Worm (Caenorhabditis elegans) whole organism, midembryonic: ENCODE data around the gene klp-12.
A peak's percentile ranks its signal among the peaks of the same experiment; 100 is the strongest.

Source experiments
- T22C8.4 ChIP-seq: fragments of 200-800 bp; sonication (Bioruptor generic); IDR thresholded peaks from 2 replicates; pipeline ENCODE4 v1.3.6; 2022; ENCODE audit warnings: missing genetic modification characterization, missing compliant biosample characterization
- cog-1 ChIP-seq: sonication (generic microtip); optimal IDR thresholded peaks from 2 replicates; lab custom pipeline; 2016; ENCODE audit warnings: missing genetic modification characterization, missing compliant biosample characterization
- flt-1 ChIP-seq: fragments of 200-800 bp; sonication (Bioruptor generic); IDR thresholded peaks from 2 replicates; pipeline ENCODE4 v1.3.6; 2022; ENCODE audit warnings: missing genetic modification characterization, missing compliant biosample characterization
- klf-2 ChIP-seq: fragments of 200-800 bp; sonication (Bioruptor generic); conservative IDR thresholded peaks from 2 replicates; pipeline ENCODE4 v1.3.6; 2022; ENCODE audit warnings: missing genetic modification reagents, missing genetic modification characterization, missing compliant biosample characterization
- med-1 ChIP-seq: sonication (generic microtip); optimal IDR thresholded peaks from 2 replicates; lab custom pipeline; 2017; ENCODE audit warnings: missing genetic modification characterization, mild to moderate bottlenecking, missing compliant biosample characterization, antibody characterized with exemption, missing genetic modification reagents; ENCODE audit not compliant: insufficient read depth
- ref-1 ChIP-seq: fragments of 200-800 bp; sonication (Bioruptor generic); conservative IDR thresholded peaks from 2 replicates; pipeline ENCODE4 v1.3.6; 2022; ENCODE audit warnings: missing genetic modification reagents, missing genetic modification characterization, missing compliant biosample characterization
- tab-1 ChIP-seq: fragments of 200-800 bp; sonication (Bioruptor generic); IDR thresholded peaks from 2 replicates; pipeline ENCODE4 v1.3.6; 2022; ENCODE audit warnings: missing genetic modification characterization, missing compliant biosample characterization
- ztf-23 ChIP-seq: fragments of 200-800 bp; sonication (Bioruptor generic); IDR thresholded peaks from 2 replicates; pipeline ENCODE4 v1.3.6; 2022; ENCODE audit warnings: missing genetic modification reagents, missing genetic modification characterization, missing compliant biosample characterization
- ztf-29 ChIP-seq: fragments of 200-800 bp; sonication (Bioruptor generic); IDR thresholded peaks from 2 replicates; pipeline ENCODE4 v1.3.6; 2022; ENCODE audit warnings: missing genetic modification reagents, missing genetic modification characterization, missing compliant biosample characterization

The klp-12 gene

DNA sequence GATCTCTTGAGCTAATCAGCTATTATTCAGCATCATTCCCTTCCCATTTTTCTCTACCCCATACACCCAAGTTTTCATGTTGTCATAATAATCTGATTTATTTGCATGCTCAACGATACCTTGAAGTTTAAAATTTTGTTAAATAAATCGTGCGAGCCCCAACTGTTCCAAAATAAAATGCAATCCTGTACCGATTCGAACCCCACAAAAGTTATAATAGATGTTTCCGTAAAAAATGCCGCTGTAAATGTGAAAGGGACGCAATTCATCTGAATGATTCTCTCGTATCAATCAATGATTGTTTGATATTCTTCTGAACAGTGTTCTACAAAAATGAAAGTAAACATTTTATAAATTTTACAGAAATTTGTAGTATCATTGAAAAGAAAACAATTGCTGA, 17.8 kb upstream of the klp-12 start:
- TF ChIP-seq tab-1 (GFP tag; lab: Robert Waterston, UW), result no peak
- TF ChIP-seq T22C8.4, result no peak
- TF ChIP-seq klf-2 (GFP tag; lab: Robert Waterston, UW), result no peak
- TF ChIP-seq ztf-29 (GFP tag; lab: Robert Waterston, UW), result no peak
- TF ChIP-seq ref-1 (GFP tag; lab: Robert Waterston, UW), result no peak
- no peak for TF ChIP-seq cog-1 (tag; lab: Kevin White, UChicago)
- no peak for TF ChIP-seq ztf-23 (GFP tag; lab: Robert Waterston, UW)
- TF ChIP-seq flt-1 (GFP tag; lab: Robert Waterston, UW), result no peak
- TF ChIP-seq med-1 (GFP tag; lab: Kevin White, UChicago), result no peak

- TF ChIP-seq ztf-23 (GFP tag; lab: Robert Waterston, UW) (no peak), flt-1 (GFP tag; lab: Robert Waterston, UW) (no peak), klf-2 (GFP tag; lab: Robert Waterston, UW) (no peak), ztf-29 (GFP tag; lab: Robert Waterston, UW) (no peak), med-1 (GFP tag; lab: Kevin White, UChicago) (no peak), T22C8.4 (no peak), cog-1 (tag; lab: Kevin White, UChicago) (no peak), ref-1 (GFP tag; lab: Robert Waterston, UW) (no peak), tab-1 (GFP tag; lab: Robert Waterston, UW) (no peak)
Measured at ce11 chrIV:11375713-11376112, 16.0 kb upstream of the klp-12 start.

- no peak for TF ChIP-seq ztf-23 (GFP tag; lab: Robert Waterston, UW)
- TF ChIP-seq klf-2 (GFP tag; lab: Robert Waterston, UW), result no peak
- no peak for TF ChIP-seq tab-1 (GFP tag; lab: Robert Waterston, UW)
- no peak for TF ChIP-seq ztf-29 (GFP tag; lab: Robert Waterston, UW)
- TF ChIP-seq flt-1 (GFP tag; lab: Robert Waterston, UW), result no peak
- TF ChIP-seq T22C8.4, result no peak
- no peak for TF ChIP-seq cog-1 (tag; lab: Kevin White, UChicago)
- TF ChIP-seq ref-1 (GFP tag; lab: Robert Waterston, UW), result no peak
- TF ChIP-seq med-1 (GFP tag; lab: Kevin White, UChicago), result no peak
Measured at ce11 chrIV:11372366-11372997, 12.8 kb upstream of the klp-12 start, which contains the start of gene cbd-1. TSS of gene cbd-1 (plus strand) at chrIV:11372991.

DNA sequence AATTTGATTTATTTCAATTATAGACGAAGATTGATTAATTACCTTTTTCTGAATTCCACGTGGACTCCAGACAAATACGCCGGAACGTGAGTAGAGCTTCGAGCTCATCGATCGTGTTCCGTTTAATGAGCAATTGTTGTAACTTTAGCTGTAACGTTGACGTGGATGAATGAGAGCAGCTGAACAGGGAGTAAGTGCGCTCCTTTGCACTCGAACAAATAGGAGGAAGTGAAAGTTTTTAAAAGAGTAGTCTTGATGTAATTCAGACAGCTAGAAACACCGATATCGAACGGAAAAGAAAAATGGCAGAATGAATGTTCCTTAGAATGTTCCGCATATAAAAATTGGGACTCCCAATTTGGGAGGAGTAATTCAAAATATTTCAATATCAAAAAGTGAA, 12.0 kb upstream of the klp-12 start, which contains the start of gene sec-31:
Gene sec-31 (minus strand): TSS at position 148 of the 400 bp plus-strand sequence.
- TF ChIP-seq flt-1 (GFP tag; lab: Robert Waterston, UW), result no peak
- TF ChIP-seq ztf-29 (GFP tag; lab: Robert Waterston, UW), result no peak
- no peak for TF ChIP-seq cog-1 (tag; lab: Kevin White, UChicago)
- TF ChIP-seq T22C8.4, result no peak
- no peak for TF ChIP-seq ztf-23 (GFP tag; lab: Robert Waterston, UW)

ce11 chrIV:11363806-11364562, 4.3 kb upstream of the klp-12 start:
- TF ChIP-seq ztf-29 (GFP tag; lab: Robert Waterston, UW) (peak; percentile 57; the same call in 1 of the 2 replicates), flt-1 (GFP tag; lab: Robert Waterston, UW) (no peak)

ce11 chrIV:11361409-11361808, 1.7 kb upstream of the klp-12 start, which contains the start of gene T01G1.4:
TSS of gene T01G1.4 (minus strand) at chrIV:11361509.
- TF ChIP-seq tab-1 (GFP tag; lab: Robert Waterston, UW) (no peak), ref-1 (GFP tag; lab: Robert Waterston, UW) (no peak), T22C8.4 (no peak), cog-1 (tag; lab: Kevin White, UChicago) (no peak), med-1 (GFP tag; lab: Kevin White, UChicago) (no peak)

DNA sequence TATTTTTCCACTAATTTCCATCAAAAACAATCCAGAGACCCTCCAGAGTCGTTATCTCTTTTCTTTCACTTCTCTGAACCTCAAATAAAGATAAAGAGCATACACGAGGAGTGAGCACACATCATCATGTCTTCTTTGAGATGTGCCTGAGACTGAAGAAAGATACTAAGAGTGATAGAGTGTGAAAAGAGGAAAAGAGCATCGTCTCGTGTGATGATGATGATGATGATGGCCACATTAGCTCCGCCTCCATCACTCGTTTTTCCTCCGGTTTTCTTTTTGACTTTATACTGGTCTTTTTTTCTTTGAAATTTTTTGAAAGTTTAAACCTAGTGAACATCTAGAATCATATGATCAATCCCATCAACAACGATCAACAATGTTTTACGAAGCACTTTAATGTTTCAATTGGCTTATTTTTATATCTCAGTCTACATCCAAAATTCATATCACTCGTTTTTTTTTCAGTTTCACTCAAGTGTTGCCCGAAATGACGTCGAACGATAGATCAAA, 5.7 kb downstream of the klp-12 start, which contains the start of gene T01G1.2:
Gene T01G1.2 (plus strand): TSS at position 463 of the 513 bp plus-strand sequence.
- no peak for TF ChIP-seq ref-1 (GFP tag; lab: Robert Waterston, UW)
- no peak for TF ChIP-seq klf-2 (GFP tag; lab: Robert Waterston, UW)
- no peak for TF ChIP-seq ztf-29 (GFP tag; lab: Robert Waterston, UW)
- no peak for TF ChIP-seq ztf-23 (GFP tag; lab: Robert Waterston, UW)
- no peak for TF ChIP-seq flt-1 (GFP tag; lab: Robert Waterston, UW)
- no peak for TF ChIP-seq T22C8.4
- no peak for TF ChIP-seq med-1 (GFP tag; lab: Kevin White, UChicago)
- no peak for TF ChIP-seq cog-1 (tag; lab: Kevin White, UChicago)
- no peak for TF ChIP-seq tab-1 (GFP tag; lab: Robert Waterston, UW)

DNA sequence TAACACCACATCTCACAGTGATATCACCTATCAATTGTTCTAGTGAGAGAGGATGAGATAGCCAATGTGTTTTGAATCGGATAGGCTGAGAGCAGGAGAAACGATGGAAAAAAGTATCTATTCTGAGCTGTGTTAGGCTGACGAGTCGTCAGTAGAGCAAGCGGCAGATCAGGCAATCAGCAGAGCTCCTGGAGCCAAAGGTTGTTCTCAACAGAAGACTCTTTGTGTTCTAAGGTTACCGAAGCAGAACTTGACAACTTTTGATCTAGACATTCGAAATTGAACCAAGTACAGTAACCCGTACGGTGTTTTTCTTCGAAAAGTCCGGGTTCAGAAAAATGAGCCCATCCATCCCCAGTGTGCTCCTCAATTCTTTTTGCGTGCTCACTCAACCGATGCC, 6.9 kb downstream of the klp-12 start:
- TF ChIP-seq ztf-29 (GFP tag; lab: Robert Waterston, UW) (no peak), flt-1 (GFP tag; lab: Robert Waterston, UW) (no peak), klf-2 (GFP tag; lab: Robert Waterston, UW) (no peak), ztf-23 (GFP tag; lab: Robert Waterston, UW) (no peak), med-1 (GFP tag; lab: Kevin White, UChicago) (no peak), T22C8.4 (no peak), tab-1 (GFP tag; lab: Robert Waterston, UW) (no peak), cog-1 (tag; lab: Kevin White, UChicago) (no peak), ref-1 (GFP tag; lab: Robert Waterston, UW) (no peak)

DNA sequence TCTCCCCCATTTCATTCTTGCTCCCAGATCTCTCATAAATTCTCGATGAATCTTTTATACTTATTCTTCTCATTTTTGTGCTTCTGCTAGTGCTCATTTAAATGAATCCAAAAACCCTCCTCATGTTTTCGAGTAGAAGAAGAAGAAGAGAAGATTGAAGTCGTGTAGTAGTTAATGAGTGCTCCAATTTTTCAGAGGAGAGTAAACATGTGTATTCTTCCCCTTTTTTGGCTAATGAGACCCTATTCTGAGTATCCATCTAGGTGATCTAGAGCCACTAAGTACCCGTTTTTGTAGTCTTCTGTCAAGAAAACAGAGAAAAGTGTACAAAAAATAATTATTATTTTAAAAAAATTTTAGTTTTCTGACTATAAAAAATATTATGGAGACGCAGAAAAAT, 8.1 kb downstream of the klp-12 start:
- no peak for TF ChIP-seq flt-1 (GFP tag; lab: Robert Waterston, UW)
- TF ChIP-seq T22C8.4, result no peak
- no peak for TF ChIP-seq med-1 (GFP tag; lab: Kevin White, UChicago)
- no peak for TF ChIP-seq klf-2 (GFP tag; lab: Robert Waterston, UW)
- TF ChIP-seq ztf-29 (GFP tag; lab: Robert Waterston, UW), result no peak
- TF ChIP-seq ztf-23 (GFP tag; lab: Robert Waterston, UW), result no peak
- TF ChIP-seq cog-1 (tag; lab: Kevin White, UChicago), result no peak
